Worm (Caenorhabditis elegans): ENCODE results near the gene bre-3.
A peak's percentile ranks its signal among the peaks of the same experiment; 100 is the strongest.

Gene bre-3

ce11 chrIII:9457192-9458103 is 27.8 kb downstream of the bre-3 start:
- TF ChIP-seq K12H6.12 (tag; optimal IDR thresholded peaks at IDR 0.05) (no peak), zfh-2 (GFP tag; conservative IDR thresholded peaks at IDR 0.05) (peak; percentile 88), snpc-4 (GFP tag; optimal IDR thresholded peaks at IDR 0.05) (no peak), snpc-4 (tag; optimal IDR thresholded peaks at IDR 0.05) (no peak), ama-1 (optimal IDR thresholded peaks at IDR 0.05) (no peak), ama-1 (GFP tag; optimal IDR thresholded peaks at IDR 0.05) (no peak), cebp-1 (GFP tag; IDR thresholded peaks at IDR 0.05) (no peak), cebp-1 (tag; optimal IDR thresholded peaks at IDR 0.05) (peak; percentile 27), athp-1 (tag; optimal IDR thresholded peaks at IDR 0.05) (no peak), F39B2.1 (GFP tag; IDR thresholded peaks at IDR 0.05) (no peak), nfyb-1 (GFP tag; IDR thresholded peaks at IDR 0.05) (no peak)

DNA sequence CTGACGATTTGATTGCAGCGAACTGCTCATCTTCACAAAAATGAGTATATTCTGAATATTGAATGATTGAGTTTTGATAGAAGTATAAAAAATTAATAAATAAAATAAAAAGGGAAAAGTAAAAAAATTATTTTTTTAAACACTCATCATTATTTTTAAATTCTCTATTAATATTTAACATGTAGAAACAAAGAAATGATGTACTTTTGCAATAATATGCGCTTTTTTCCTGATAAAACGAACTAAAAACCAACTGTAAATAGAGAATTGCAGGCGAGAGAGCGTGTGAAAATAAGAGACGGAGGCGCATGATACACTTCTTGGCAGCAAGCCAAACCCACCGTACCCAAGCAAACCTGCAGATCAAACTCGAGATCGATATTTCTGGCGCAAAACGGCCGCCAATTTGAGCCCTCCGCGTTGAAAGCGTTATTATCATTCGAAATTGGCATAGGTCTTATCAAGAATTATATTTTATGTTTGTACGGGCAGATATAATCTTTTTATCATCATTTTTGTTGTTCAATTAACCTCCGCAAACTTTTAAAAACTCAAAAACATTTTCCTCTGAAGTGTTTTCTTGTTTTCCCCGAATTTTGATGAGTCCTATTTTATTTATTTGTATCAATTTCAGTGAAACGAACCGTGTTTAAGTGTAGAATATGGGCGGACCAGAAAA is 29.2 kb downstream of the bre-3 start, which contains the start of the genes rheb-1 and spk-1:
rheb-1 (minus strand) TSS at position 51 of the 679 bp plus-strand sequence.
spk-1 (plus strand) TSS at position 629 of the 679 bp plus-strand sequence.
- TF ChIP-seq nfya-2 (GFP tag; IDR thresholded peaks at IDR 0.05) (no peak), ztf-18 (tag; optimal IDR thresholded peaks at IDR 0.05) (peak; percentile 74), snpc-4 (GFP tag; optimal IDR thresholded peaks at IDR 0.05) (peak; percentile 27), snpc-4 (tag; optimal IDR thresholded peaks at IDR 0.05) (peak; percentile 66 to 75 (median 72)), T07F8.4 (tag; optimal IDR thresholded peaks at IDR 0.05) (no peak), egrh-3 (GFP tag; IDR thresholded peaks at IDR 0.05) (0 out of 2 replicates have a peak, but pooled peaks have one; percentile 18), ztf-22 (GFP tag; optimal IDR thresholded peaks at IDR 0.05) (peak; percentile 87), F10E7.11 (tag; optimal IDR thresholded peaks at IDR 0.05) (no peak), C06A6.2 (GFP tag; conservative IDR thresholded peaks at IDR 0.05) (peak; percentile 73), ztf-25 (GFP tag; IDR thresholded peaks at IDR 0.05) (no peak), K12H6.12 (tag; optimal IDR thresholded peaks at IDR 0.05) (peak; percentile 76), F33H1.4 (GFP tag; IDR thresholded peaks at IDR 0.05) (peak; percentile 72), hlh-26 (GFP tag; conservative IDR thresholded peaks at IDR 0.05) (no peak), rcor-1 (GFP tag; IDR thresholded peaks at IDR 0.05) (peak; percentile 75), madf-8 (GFP tag; conservative IDR thresholded peaks at IDR 0.05) (peak; percentile 56; the same call in 1 of the 2 replicates), ztf-28 (GFP tag; IDR thresholded peaks at IDR 0.05) (0 out of 2 replicates have a peak, but pooled peaks have one; percentile 45), mcd-1 (GFP tag; IDR thresholded peaks at IDR 0.05) (peak; percentile 89), cebp-2 (GFP tag; IDR thresholded peaks at IDR 0.05) (no peak), ccch-3 (GFP tag; optimal IDR thresholded peaks at IDR 0.05) (no peak), hmg-1.2 (GFP tag; IDR thresholded peaks at IDR 0.05) (peak; percentile 94), aptf-3 (GFP tag; IDR thresholded peaks at IDR 0.05) (no peak), mxl-1 (tag; optimal IDR thresholded peaks at IDR 0.05) (no peak), ceh-91 (GFP tag; IDR thresholded peaks at IDR 0.05) (peak; percentile 76), dox-1 (GFP tag; IDR thresholded peaks at IDR 0.05) (peak; percentile 97), pha-4 (tag; optimal IDR thresholded peaks at IDR 0.05) (peak; percentile 33), nhr-80 (tag; optimal IDR thresholded peaks at IDR 0.05) (peak; percentile 94), rpc-1 (optimal IDR thresholded peaks at IDR 0.05) (no peak), rpc-1 (tag; optimal IDR thresholded peaks at IDR 0.05) (no peak), D2030.7 (GFP tag; IDR thresholded peaks at IDR 0.05) (peak; percentile 78), chd-7 (tag; optimal IDR thresholded peaks at IDR 0.05) (peak; percentile 75), hrde-1 (tag; optimal IDR thresholded peaks at IDR 0.05; ENCODE audit: borderline replicate concordance) (no peak), aptf-2 (GFP tag; conservative IDR thresholded peaks at IDR 0.05) (no peak), him-1 (tag; optimal IDR thresholded peaks at IDR 0.05) (no peak), Y79H2A.3 (GFP tag; conservative IDR thresholded peaks at IDR 0.05) (0 out of 2 replicates have a peak, but pooled peaks have one; percentile 33), Y95B8A.8 (GFP tag; IDR thresholded peaks at IDR 0.05) (peak; percentile 66; the same call in 1 of the 2 replicates), F49E8.2 (tag; optimal IDR thresholded peaks at IDR 0.05; ENCODE audit: insufficient read depth) (peak; percentile 77), dpff-1 (tag; optimal IDR thresholded peaks at IDR 0.05) (no peak)
